Fruit fly (Drosophila melanogaster) whole organism, pupa: ENCODE data around the gene Snoo.

Experiments
- CG10348 ChIP-seq: fragments of 200-800 bp; sonication (Bioruptor generic); IDR thresholded peaks from 2 replicates; pipeline ENCODE4 v1.3.6; 2022; ENCODE audit warnings: missing biosample characterization, missing genetic modification characterization
- CG12605 ChIP-seq: fragments of 200-800 bp; sonication (Bioruptor generic); IDR thresholded peaks from 2 replicates; pipeline ENCODE4 v1.3.6; 2022; ENCODE audit warnings: missing biosample characterization, missing genetic modification characterization
- CG13204 ChIP-seq: fragments of 200-800 bp; sonication (Bioruptor generic); optimal IDR thresholded peaks from 2 replicates; lab custom pipeline; 2018; ENCODE audit warnings: missing biosample characterization, mild to moderate bottlenecking, missing genetic modification characterization, moderate library complexity
- CG14655 ChIP-seq: fragments of 200-800 bp; sonication (Bioruptor generic); optimal IDR thresholded peaks from 3 replicates; lab custom pipeline; 2017; ENCODE audit warnings: mild to moderate bottlenecking, missing biosample characterization, missing genetic modification reagents, missing genetic modification characterization
- CG15710 ChIP-seq: fragments of 200-800 bp; sonication (Bioruptor generic); optimal IDR thresholded peaks from 2 replicates; lab custom pipeline; 2018; ENCODE audit warnings: missing biosample characterization, mild to moderate bottlenecking, missing genetic modification characterization, moderate library complexity
- CG17806 ChIP-seq: fragments of 200-800 bp; sonication (Bioruptor generic); optimal IDR thresholded peaks from 2 replicates; lab custom pipeline; 2018; ENCODE audit warnings: missing biosample characterization, mild to moderate bottlenecking, missing genetic modification characterization, moderate library complexity
- CG32121 ChIP-seq: fragments of 200-800 bp; sonication (Bioruptor generic); IDR thresholded peaks from 2 replicates; pipeline ENCODE4 v1.3.6; 2022; ENCODE audit warnings: missing biosample characterization, missing genetic modification characterization
- CG34367 ChIP-seq: fragments of 200-800 bp; sonication (Bioruptor generic); optimal IDR thresholded peaks from 2 replicates; lab custom pipeline; 2018; ENCODE audit warnings: missing biosample characterization, mild to moderate bottlenecking, missing genetic modification characterization
- CG4496 ChIP-seq: fragments of 200-800 bp; sonication (Bioruptor generic); IDR thresholded peaks from 3 replicates; pipeline ENCODE4 v1.3.6; 2022; ENCODE audit warnings: missing biosample characterization, missing genetic modification characterization
- CG8159 ChIP-seq: fragments of 200-800 bp; sonication (Bioruptor generic); optimal IDR thresholded peaks from 3 replicates; lab custom pipeline; 2018; ENCODE audit warnings: missing biosample characterization, mild to moderate bottlenecking, missing genetic modification characterization, moderate library complexity
- CG8301 ChIP-seq: fragments of 200-800 bp; sonication (Bioruptor generic); optimal IDR thresholded peaks from 2 replicates; lab custom pipeline; 2018; ENCODE audit warnings: missing biosample characterization, mild to moderate bottlenecking, missing genetic modification characterization
- CG9948 ChIP-seq: fragments of 200-800 bp; sonication (Bioruptor generic); optimal IDR thresholded peaks from 2 replicates; lab custom pipeline; 2018; ENCODE audit warnings: missing biosample characterization, mild to moderate bottlenecking, missing genetic modification characterization, moderate library complexity
- D1 ChIP-seq: fragments of 200-800 bp; sonication (Bioruptor generic); optimal IDR thresholded peaks from 2 replicates; lab custom pipeline; 2018; ENCODE audit warnings: missing biosample characterization, mild to moderate bottlenecking, missing genetic modification characterization, moderate library complexity
- EcR ChIP-seq: fragments of 200-800 bp; sonication (Bioruptor generic); optimal IDR thresholded peaks from 3 replicates; lab custom pipeline; 2019; ENCODE audit warnings: missing biosample characterization, missing genetic modification characterization, mild to moderate bottlenecking, moderate library complexity, missing genetic modification reagents
- Ets98B ChIP-seq: fragments of 200-800 bp; sonication (Bioruptor generic); IDR thresholded peaks from 2 replicates; pipeline ENCODE4 v1.3.6; 2022; ENCODE audit warnings: missing biosample characterization, missing genetic modification characterization
- Pif1A ChIP-seq: fragments of 200-800 bp; sonication (Bioruptor generic); optimal IDR thresholded peaks from 3 replicates; lab custom pipeline; 2016; ENCODE audit warnings: missing biosample characterization, missing genetic modification characterization
- Pif1B ChIP-seq: fragments of 200-800 bp; sonication (Bioruptor generic); optimal IDR thresholded peaks from 3 replicates; lab custom pipeline; 2016; ENCODE audit warnings: missing biosample characterization, missing genetic modification characterization
- Snoo ChIP-seq: fragments of 200-800 bp; sonication (Bioruptor generic); optimal IDR thresholded peaks from 3 replicates; lab custom pipeline; 2017; ENCODE audit warnings: missing biosample characterization, mild to moderate bottlenecking, missing genetic modification characterization, inconsistent platforms
- fd96Ca ChIP-seq: fragments of 200-800 bp; sonication (Bioruptor generic); IDR thresholded peaks from 3 replicates; pipeline ENCODE4 v1.3.6; 2022; ENCODE audit warnings: missing biosample characterization, missing genetic modification characterization
- gl ChIP-seq: fragments of 200-800 bp; sonication (Bioruptor generic); optimal IDR thresholded peaks from 2 replicates; lab custom pipeline; 2018; ENCODE audit warnings: missing biosample characterization, mild to moderate bottlenecking, missing genetic modification characterization
- rn ChIP-seq: fragments of 200-800 bp; sonication (Bioruptor generic); IDR thresholded peaks from 2 replicates; pipeline ENCODE4 v1.3.6; 2022; ENCODE audit warnings: missing biosample characterization, missing genetic modification characterization

The Snoo gene

dm6 chr2L:7993062-7993685 lies 9.2 kb upstream of the Snoo start:
- TF ChIP-seq fd96Ca (peak; percentile 56; the same call in 2 of the 3 replicates), CG8301 (tag; lab: Kevin White, UChicago) (no peak), CG12605 (peak; percentile 23; the same call in 1 of the 2 replicates), CG32121 (GFP tag; lab: Robert Waterston, UW) (peak; percentile 35), Ets98B (no peak; the same call in 1 of the 2 replicates), CG15710 (tag; lab: Kevin White, UChicago) (no peak), CG8159 (no peak), rn (GFP tag; lab: Robert Waterston, UW) (no peak), CG4496 (peak; percentile 48; the same call in 2 of the 3 replicates), EcR (peak; percentile 20)

dm6 chr2L:7992654-7993053 lies 8.7 kb upstream of the Snoo start:
- TF ChIP-seq Ets98B = no peak
- no peak for TF ChIP-seq Snoo
- TF ChIP-seq CG13204 (GFP tag; lab: Kevin White, UChicago) = no peak
- TF ChIP-seq gl (tag; lab: Kevin White, UChicago) = no peak
- TF ChIP-seq rn (GFP tag; lab: Robert Waterston, UW) = no peak
- TF ChIP-seq CG34367 (tag; lab: Kevin White, UChicago) = no peak
- no peak for TF ChIP-seq EcR
- TF ChIP-seq Pif1A (GFP tag; lab: Kevin White, UChicago) = no peak
- no peak for TF ChIP-seq CG17806 (tag; lab: Kevin White, UChicago)
- no peak for TF ChIP-seq CG12605

dm6 chr2L:7991951-7992350 lies 8.0 kb upstream of the Snoo start:
- no peak for TF ChIP-seq CG9948 (tag; lab: Kevin White, UChicago)
- TF ChIP-seq CG17806 (tag; lab: Kevin White, UChicago) = peak; percentile 8
- peak; percentile 34 for TF ChIP-seq CG15710 (tag; lab: Kevin White, UChicago)
- TF ChIP-seq CG8159 = peak; percentile 1

dm6 chr2L:7991391-7991876 lies 7.4 kb upstream of the Snoo start:
- TF ChIP-seq CG17806 (tag; lab: Kevin White, UChicago) = no peak
- TF ChIP-seq CG8159 = no peak
- TF ChIP-seq rn (GFP tag; lab: Robert Waterston, UW) = no peak
- TF ChIP-seq CG9948 (tag; lab: Kevin White, UChicago) = no peak
- peak; percentile 9; the same call in 1 of the 2 replicates for TF ChIP-seq Ets98B
- TF ChIP-seq EcR = peak; percentile 26
- peak; percentile 15; the same call in 1 of the 2 replicates for TF ChIP-seq CG32121 (GFP tag; lab: Robert Waterston, UW)
- no peak for TF ChIP-seq CG12605
- no peak for TF ChIP-seq Pif1B (GFP tag; lab: Kevin White, UChicago)
- TF ChIP-seq CG13204 (GFP tag; lab: Kevin White, UChicago) = no peak
- TF ChIP-seq CG8301 (tag; lab: Kevin White, UChicago) = no peak
- TF ChIP-seq CG15710 (tag; lab: Kevin White, UChicago) = no peak
- TF ChIP-seq CG14655 = no peak
- TF ChIP-seq Pif1A (GFP tag; lab: Kevin White, UChicago) = no peak
- no peak for TF ChIP-seq CG34367 (tag; lab: Kevin White, UChicago)
- 0 out of 3 replicates have a peak, but pooled peaks have one; percentile 5 for TF ChIP-seq fd96Ca
- TF ChIP-seq gl (tag; lab: Kevin White, UChicago) = no peak
- TF ChIP-seq CG4496 = peak; percentile 64; the same call in 1 of the 3 replicates
- TF ChIP-seq D1 = no peak
- no peak for TF ChIP-seq Snoo
- TF ChIP-seq CG10348 = no peak

dm6 chr2L:7990720-7991119 lies 6.7 kb upstream of the Snoo start:
- TF ChIP-seq CG12605 = no peak
- no peak for TF ChIP-seq CG8159
- TF ChIP-seq CG17806 (tag; lab: Kevin White, UChicago) = no peak
- no peak for TF ChIP-seq CG9948 (tag; lab: Kevin White, UChicago)
- TF ChIP-seq EcR = no peak
- no peak for TF ChIP-seq rn (GFP tag; lab: Robert Waterston, UW)
- TF ChIP-seq gl (tag; lab: Kevin White, UChicago) = no peak
- no peak for TF ChIP-seq CG32121 (GFP tag; lab: Robert Waterston, UW)
- TF ChIP-seq CG15710 (tag; lab: Kevin White, UChicago) = no peak
- TF ChIP-seq CG10348 = no peak
- no peak for TF ChIP-seq Pif1B (GFP tag; lab: Kevin White, UChicago)
- no peak for TF ChIP-seq CG13204 (GFP tag; lab: Kevin White, UChicago)
- TF ChIP-seq Snoo = no peak
- TF ChIP-seq CG14655 = no peak
- no peak for TF ChIP-seq D1

- TF ChIP-seq gl (tag; lab: Kevin White, UChicago) (no peak), Pif1B (GFP tag; lab: Kevin White, UChicago) (no peak), Ets98B (no peak), D1 (no peak), CG15710 (tag; lab: Kevin White, UChicago) (no peak), CG13204 (GFP tag; lab: Kevin White, UChicago) (no peak), CG10348 (no peak), CG32121 (GFP tag; lab: Robert Waterston, UW) (no peak)
- TF ChIP-seq, all 21 proteins: peak for 0
These were observed 5.9 kb upstream of the Snoo start for dm6 chr2L:7989868-7990267.
